Worm (Caenorhabditis elegans) whole organism, dauer: ENCODE results near the gene frm-2.

Source experiments
- unc-62 ChIP-seq: sonication (generic microtip); optimal IDR thresholded peaks from 2 replicates; lab custom pipeline; 2017; ENCODE audit warnings: missing biosample characterization, missing genetic modification reagents, missing genetic modification characterization

The frm-2 gene

ce11 chrIII:5953041-5953912 is 28.6 kb downstream of the frm-2 start:
- TF ChIP-seq unc-62 (GFP tag; lab: Kevin White, UChicago) = no peak

- no peak for TF ChIP-seq unc-62 (GFP tag; lab: Kevin White, UChicago)
These were observed 30.1 kb downstream of the frm-2 start for ce11 chrIII:5951589-5952378.

DNA sequence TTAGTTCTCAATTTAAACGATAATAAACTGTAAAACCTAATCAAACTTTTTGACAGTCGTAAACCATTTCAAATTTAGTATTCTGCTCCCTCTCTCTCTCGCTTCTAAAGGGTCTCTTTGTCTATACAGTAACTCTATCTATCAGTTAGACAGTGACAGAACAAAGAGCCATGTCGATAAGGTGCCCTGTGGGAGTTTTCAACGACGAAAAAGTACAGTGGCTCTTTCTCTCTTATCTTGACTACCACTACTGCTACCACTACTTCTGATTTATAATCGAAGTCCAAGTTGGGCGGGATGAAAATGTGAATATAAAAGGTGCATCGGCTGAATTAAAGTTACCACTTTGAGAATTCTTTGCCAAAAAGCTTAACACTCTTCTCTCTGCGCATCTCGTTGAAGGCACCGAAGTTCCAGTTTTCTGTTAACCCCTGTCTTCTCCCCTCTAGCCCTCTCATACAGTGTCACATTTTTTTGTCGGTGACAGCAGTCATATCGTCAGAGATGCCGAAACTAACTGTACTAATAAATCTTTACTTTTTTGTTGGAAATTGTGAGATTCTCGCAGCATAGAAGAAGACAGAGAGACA is 31.1 kb downstream of the frm-2 start:
- no peak for TF ChIP-seq unc-62 (GFP tag; lab: Kevin White, UChicago)

- no peak for TF ChIP-seq unc-62 (GFP tag; lab: Kevin White, UChicago)
These were observed 32.1 kb downstream of the frm-2 start for ce11 chrIII:5949817-5950216.

ce11 chrIII:5948986-5949385 is 32.9 kb downstream of the frm-2 start:
- no peak for TF ChIP-seq unc-62 (GFP tag; lab: Kevin White, UChicago)

DNA sequence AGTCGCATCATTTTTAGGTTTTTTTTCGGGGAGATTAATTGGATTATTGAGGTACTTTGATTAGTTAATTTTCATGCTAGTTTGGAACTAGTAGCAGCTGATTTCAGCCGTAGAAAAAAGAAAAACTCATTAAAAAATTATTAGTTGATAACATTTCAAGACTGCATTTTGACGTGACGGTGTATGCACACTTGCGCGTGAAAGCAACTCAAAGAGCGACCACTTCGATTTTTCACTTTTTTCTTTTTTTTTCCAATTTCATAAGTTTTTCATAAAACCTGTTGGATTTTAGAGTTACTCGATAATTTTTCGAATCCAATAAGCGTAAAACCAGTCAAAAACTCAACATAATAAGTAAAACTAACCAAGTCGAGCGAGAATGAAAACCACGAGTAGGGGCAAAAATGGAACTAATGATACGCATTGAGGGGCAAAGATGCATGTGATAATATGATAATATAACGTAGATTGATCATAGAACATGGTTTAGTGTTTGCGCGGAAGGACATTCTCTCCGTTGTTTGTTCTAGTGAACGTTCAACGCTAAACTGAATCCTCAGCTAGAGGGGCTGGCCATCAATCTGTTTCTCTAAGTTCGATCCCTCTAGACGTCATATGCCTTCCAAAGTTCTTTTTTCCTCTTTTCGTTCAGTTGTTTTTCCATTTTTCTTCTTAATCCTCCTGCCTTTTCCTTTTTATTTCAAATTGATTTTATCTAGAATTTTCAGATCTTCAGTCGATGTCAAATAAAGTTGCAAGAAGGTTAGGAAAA is 33.6 kb downstream of the frm-2 start, which contains the start of the genes F25B5.6 and F25B5.3:
TSS of gene F25B5.6 (minus strand) at position 572 of the 772 bp plus-strand sequence.
TSS of gene F25B5.3 (plus strand) at position 722 of the 772 bp plus-strand sequence.
- no peak for TF ChIP-seq unc-62 (GFP tag; lab: Kevin White, UChicago)

ce11 chrIII:5945865-5946264 is 36.1 kb downstream of the frm-2 start, which contains the start of gene F25B5.5:
F25B5.5 (minus strand) TSS chrIII:5946124.
- no peak for TF ChIP-seq unc-62 (GFP tag; lab: Kevin White, UChicago)

ce11 chrIII:5943368-5944180 is 38.4 kb downstream of the frm-2 start:
- TF ChIP-seq unc-62 (GFP tag; lab: Kevin White, UChicago) = no peak

- no peak for TF ChIP-seq unc-62 (GFP tag; lab: Kevin White, UChicago)
These were observed 39.8 kb downstream of the frm-2 start for ce11 chrIII:5942104-5942503.

DNA sequence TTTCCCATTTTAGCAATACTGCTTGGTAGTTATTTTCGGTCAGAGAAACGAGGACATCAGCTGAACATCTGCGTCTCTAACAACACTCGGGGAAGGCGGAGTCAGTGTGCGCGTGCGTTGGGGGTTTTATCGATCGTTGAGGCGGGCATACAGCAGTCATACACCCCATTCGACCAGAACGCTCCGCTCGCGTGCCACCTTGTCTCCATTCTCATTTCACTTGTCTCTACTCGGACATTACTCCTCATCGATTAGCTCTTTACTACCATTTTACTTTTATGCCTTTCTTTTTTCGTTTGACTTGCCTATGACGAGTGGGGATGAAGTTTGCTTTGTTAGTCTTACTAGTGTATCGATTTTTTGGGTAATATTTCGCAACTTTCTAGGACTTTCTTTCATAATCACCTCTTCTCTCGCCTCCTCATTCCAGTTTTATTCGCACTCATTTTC is 41.4 kb downstream of the frm-2 start:
- no peak for TF ChIP-seq unc-62 (GFP tag; lab: Kevin White, UChicago)

DNA sequence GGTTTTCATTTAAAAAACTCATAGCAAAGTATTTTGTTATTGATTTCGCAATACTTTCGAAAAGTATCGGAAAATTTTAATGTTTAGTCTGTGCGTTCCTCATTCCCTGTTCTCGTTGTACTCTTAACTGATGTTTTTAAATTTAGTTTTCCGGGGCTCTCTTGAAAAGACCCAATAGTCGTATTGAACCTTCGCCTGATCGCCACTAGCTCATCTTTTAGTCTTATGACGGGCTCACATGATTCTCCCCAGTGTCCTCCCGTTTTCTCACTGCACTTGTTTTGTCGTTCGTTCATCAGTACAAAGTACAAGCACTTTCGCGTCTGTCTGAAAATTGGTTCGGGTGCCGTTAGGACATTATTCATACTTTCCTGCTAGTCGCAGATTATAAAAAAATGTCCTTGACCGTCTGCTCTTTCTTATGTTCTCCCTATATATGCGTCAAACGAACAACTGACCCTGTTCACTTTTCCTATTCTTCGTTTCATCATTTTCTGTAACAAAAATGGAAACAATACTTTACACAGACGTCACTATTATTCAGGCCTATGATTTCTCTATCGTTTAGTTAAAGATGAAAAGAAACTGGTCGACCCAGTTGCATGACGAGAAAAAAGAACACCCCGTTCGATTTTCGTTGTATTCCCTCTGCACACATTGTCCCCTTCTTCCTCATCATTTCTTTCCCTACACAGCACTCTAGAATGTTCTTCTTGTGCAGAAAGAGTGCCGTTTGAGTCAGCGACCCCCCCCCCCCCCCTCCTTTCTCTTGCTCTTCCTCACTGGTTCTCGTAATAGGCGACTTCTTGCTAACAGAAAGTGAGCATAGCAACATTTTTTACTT is 42.3 kb downstream of the frm-2 start, which contains the start of gene ubq-1:
TSS of gene ubq-1 (plus strand) at position 802 of the 844 bp plus-strand sequence.
- no peak for TF ChIP-seq unc-62 (GFP tag; lab: Kevin White, UChicago)

DNA sequence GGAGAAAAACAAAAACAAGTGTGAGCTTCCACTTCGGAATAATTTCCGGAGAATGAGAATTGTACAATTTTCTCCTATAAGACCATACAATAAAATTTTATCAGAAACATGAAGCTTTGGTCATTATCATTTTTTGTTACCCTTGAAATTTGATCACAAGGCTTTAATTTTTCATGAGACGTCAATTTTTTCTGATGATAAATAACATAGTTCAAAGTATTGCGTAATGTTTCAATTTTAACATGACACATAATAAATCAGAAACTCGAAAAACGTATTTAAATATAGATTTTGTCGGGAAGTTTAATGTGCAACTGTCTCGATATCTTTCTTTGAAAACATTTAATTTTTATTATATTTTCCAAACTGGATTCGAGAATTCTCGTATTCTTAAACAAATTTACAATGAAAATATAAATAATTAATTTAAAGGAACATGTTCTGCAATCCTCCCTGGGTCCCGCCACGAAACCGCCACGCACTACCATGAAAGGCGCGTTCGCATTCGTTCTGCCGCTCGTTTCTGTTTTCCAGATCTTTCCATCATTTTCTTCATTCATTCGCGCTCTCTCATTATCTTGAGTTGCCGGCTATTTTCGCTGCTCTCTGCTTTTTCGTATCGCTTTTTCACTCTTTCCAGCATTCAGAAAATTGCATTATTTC is 43.0 kb downstream of the frm-2 start:
- TF ChIP-seq unc-62 (GFP tag; lab: Kevin White, UChicago) = no peak

DNA sequence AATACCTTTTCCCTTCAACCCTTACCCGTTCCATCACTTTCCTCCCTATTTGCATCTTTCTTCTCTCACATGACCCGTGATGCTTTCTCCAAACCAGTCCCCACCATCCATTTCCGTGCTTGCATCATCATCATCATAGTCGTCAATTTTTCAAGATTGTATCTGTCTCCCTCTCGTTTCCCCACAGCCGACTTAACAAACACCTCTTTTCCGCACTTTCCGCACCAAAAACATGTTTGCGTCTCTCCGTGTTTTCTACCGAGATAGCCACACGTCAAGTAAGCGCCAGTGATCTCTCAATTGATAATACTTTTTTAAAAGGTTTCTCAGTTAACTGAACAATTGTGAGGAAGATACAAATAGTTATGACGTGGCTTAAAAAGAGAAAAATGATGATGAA is 43.9 kb downstream of the frm-2 start:
- TF ChIP-seq unc-62 (GFP tag; lab: Kevin White, UChicago) = no peak
